Worm (Caenorhabditis elegans): Measurements from ENCODE around the gene Y53G8AR.5.
"Not testable (repeated sequence)": the region's sequence is repeated elsewhere in the genome, so short reads cannot be mapped to it uniquely, and the experiment has no call there.

Gene Y53G8AR.5

ce11 chrIII:3323906-3324305 lies 26.7 kb downstream of the Y53G8AR.5 start:
- TF ChIP-seq ztf-29 (GFP tag; IDR thresholded peaks at IDR 0.05) (no peak), ztf-23 (GFP tag; IDR thresholded peaks at IDR 0.05) (0 out of 2 replicates have a peak, but pooled peaks have one; percentile 41), med-1 (GFP tag; optimal IDR thresholded peaks at IDR 0.05; ENCODE audit: insufficient read depth) (no peak), klf-2 (GFP tag; conservative IDR thresholded peaks at IDR 0.05) (no peak), tab-1 (GFP tag; IDR thresholded peaks at IDR 0.05) (no peak)

- TF ChIP-seq ztf-23 (GFP tag; IDR thresholded peaks at IDR 0.05) = no peak
- TF ChIP-seq cog-1 (tag; optimal IDR thresholded peaks at IDR 0.05) = no peak
- no peak for TF ChIP-seq tab-1 (GFP tag; IDR thresholded peaks at IDR 0.05)
- no peak for TF ChIP-seq ref-1 (GFP tag; conservative IDR thresholded peaks at IDR 0.05)
- TF ChIP-seq T22C8.4 (GFP tag; IDR thresholded peaks at IDR 0.05) = no peak
- TF ChIP-seq flt-1 (GFP tag; IDR thresholded peaks at IDR 0.05) = no peak
- TF ChIP-seq med-1 (GFP tag; optimal IDR thresholded peaks at IDR 0.05; ENCODE audit: insufficient read depth) = no peak
- TF ChIP-seq ztf-29 (GFP tag; IDR thresholded peaks at IDR 0.05) = no peak
- no peak for TF ChIP-seq klf-2 (GFP tag; conservative IDR thresholded peaks at IDR 0.05)
These were observed 32.2 kb downstream of the Y53G8AR.5 start for ce11 chrIII:3329467-3329866.

- TF ChIP-seq cog-1 (tag; optimal IDR thresholded peaks at IDR 0.05) (no peak), klf-2 (GFP tag; conservative IDR thresholded peaks at IDR 0.05) (no peak), ztf-29 (GFP tag; IDR thresholded peaks at IDR 0.05) (no peak), ref-1 (GFP tag; conservative IDR thresholded peaks at IDR 0.05) (no peak), T22C8.4 (GFP tag; IDR thresholded peaks at IDR 0.05) (no peak), ztf-23 (GFP tag; IDR thresholded peaks at IDR 0.05) (no peak), med-1 (GFP tag; optimal IDR thresholded peaks at IDR 0.05; ENCODE audit: insufficient read depth) (no peak), tab-1 (GFP tag; IDR thresholded peaks at IDR 0.05) (no peak), flt-1 (GFP tag; IDR thresholded peaks at IDR 0.05) (no peak)
These were observed 34.5 kb downstream of the Y53G8AR.5 start for ce11 chrIII:3331767-3332166.

- not testable (repeated sequence) for TF ChIP-seq tab-1 (GFP tag; IDR thresholded peaks at IDR 0.05); ztf-23 (GFP tag; IDR thresholded peaks at IDR 0.05); klf-2 (GFP tag; conservative IDR thresholded peaks at IDR 0.05)
These were observed 35.5 kb downstream of the Y53G8AR.5 start, which contains the start of gene Y53G8AR.1 for ce11 chrIII:3332736-3333135. Gene Y53G8AR.1 (plus strand): TSS chrIII:3333036.

ce11 chrIII:3334941-3335559 lies 37.8 kb downstream of the Y53G8AR.5 start:
- TF ChIP-seq ztf-23 (GFP tag; IDR thresholded peaks at IDR 0.05) (peak; percentile 95), klf-2 (GFP tag; conservative IDR thresholded peaks at IDR 0.05) (peak; percentile 98), tab-1 (GFP tag; IDR thresholded peaks at IDR 0.05) (peak; percentile 89), ref-1 (GFP tag; conservative IDR thresholded peaks at IDR 0.05) (peak; percentile 93), T22C8.4 (GFP tag; IDR thresholded peaks at IDR 0.05) (peak; percentile 87), flt-1 (GFP tag; IDR thresholded peaks at IDR 0.05) (peak; percentile 94), ztf-29 (GFP tag; IDR thresholded peaks at IDR 0.05) (peak; percentile 97)

- TF ChIP-seq ztf-29 (GFP tag; IDR thresholded peaks at IDR 0.05) = no peak
- TF ChIP-seq flt-1 (GFP tag; IDR thresholded peaks at IDR 0.05) = no peak
- TF ChIP-seq klf-2 (GFP tag; conservative IDR thresholded peaks at IDR 0.05) = no peak
- no peak for TF ChIP-seq tab-1 (GFP tag; IDR thresholded peaks at IDR 0.05)
- no peak for TF ChIP-seq ztf-23 (GFP tag; IDR thresholded peaks at IDR 0.05)
- no peak for TF ChIP-seq T22C8.4 (GFP tag; IDR thresholded peaks at IDR 0.05)
- TF ChIP-seq ref-1 (GFP tag; conservative IDR thresholded peaks at IDR 0.05) = no peak
These were observed 42.2 kb downstream of the Y53G8AR.5 start for ce11 chrIII:3339317-3340016.

ce11 chrIII:3343463-3343862 lies 46.2 kb downstream of the Y53G8AR.5 start:
- TF ChIP-seq ztf-29 (GFP tag; IDR thresholded peaks at IDR 0.05) = no peak
- TF ChIP-seq tab-1 (GFP tag; IDR thresholded peaks at IDR 0.05) = no peak
- TF ChIP-seq klf-2 (GFP tag; conservative IDR thresholded peaks at IDR 0.05) = no peak
- TF ChIP-seq ref-1 (GFP tag; conservative IDR thresholded peaks at IDR 0.05) = no peak
- no peak for TF ChIP-seq cog-1 (tag; optimal IDR thresholded peaks at IDR 0.05)
- TF ChIP-seq flt-1 (GFP tag; IDR thresholded peaks at IDR 0.05) = no peak
- TF ChIP-seq T22C8.4 (GFP tag; IDR thresholded peaks at IDR 0.05) = no peak
- TF ChIP-seq ztf-23 (GFP tag; IDR thresholded peaks at IDR 0.05) = no peak
- no peak for TF ChIP-seq med-1 (GFP tag; optimal IDR thresholded peaks at IDR 0.05; ENCODE audit: insufficient read depth)

ce11 chrIII:3344573-3344972 lies 47.3 kb downstream of the Y53G8AR.5 start, which contains the start of gene gei-1:
Gene gei-1 (plus strand): TSS chrIII:3344873.
- TF ChIP-seq flt-1 (GFP tag; IDR thresholded peaks at IDR 0.05) = no peak
- TF ChIP-seq ztf-29 (GFP tag; IDR thresholded peaks at IDR 0.05) = no peak
- no peak for TF ChIP-seq ref-1 (GFP tag; conservative IDR thresholded peaks at IDR 0.05)
- TF ChIP-seq med-1 (GFP tag; optimal IDR thresholded peaks at IDR 0.05; ENCODE audit: insufficient read depth) = no peak
- no peak for TF ChIP-seq klf-2 (GFP tag; conservative IDR thresholded peaks at IDR 0.05)
- no peak for TF ChIP-seq ztf-23 (GFP tag; IDR thresholded peaks at IDR 0.05)
- no peak for TF ChIP-seq T22C8.4 (GFP tag; IDR thresholded peaks at IDR 0.05)
- TF ChIP-seq tab-1 (GFP tag; IDR thresholded peaks at IDR 0.05) = no peak
- no peak for TF ChIP-seq cog-1 (tag; optimal IDR thresholded peaks at IDR 0.05)

- TF ChIP-seq tab-1 (GFP tag; IDR thresholded peaks at IDR 0.05) (no peak), med-1 (GFP tag; optimal IDR thresholded peaks at IDR 0.05; ENCODE audit: insufficient read depth) (no peak), ztf-29 (GFP tag; IDR thresholded peaks at IDR 0.05) (no peak), klf-2 (GFP tag; conservative IDR thresholded peaks at IDR 0.05) (no peak), ref-1 (GFP tag; conservative IDR thresholded peaks at IDR 0.05) (no peak), ztf-23 (GFP tag; IDR thresholded peaks at IDR 0.05) (no peak), cog-1 (tag; optimal IDR thresholded peaks at IDR 0.05) (no peak), flt-1 (GFP tag; IDR thresholded peaks at IDR 0.05) (no peak), T22C8.4 (GFP tag; IDR thresholded peaks at IDR 0.05) (no peak)
These were observed 48.6 kb downstream of the Y53G8AR.5 start for ce11 chrIII:3345835-3346234.

Measured in whole organism, midembryonic.